Worm (Caenorhabditis elegans) whole organism, late embryonic: ENCODE measurements around the gene F49E11.7.

Experiments
- C08G9.2 ChIP-seq: sonication (generic microtip); optimal IDR thresholded peaks from 2 replicates; lab custom pipeline; 2016; ENCODE audit warnings: mild to moderate bottlenecking, missing genetic modification characterization, moderate library complexity, missing compliant biosample characterization
- T23F11.4 ChIP-seq: fragments of 200-800 bp; sonication (Bioruptor generic); optimal IDR thresholded peaks from 2 replicates; lab custom pipeline; 2018; ENCODE audit warnings: mild to moderate bottlenecking, missing genetic modification characterization, missing compliant biosample characterization
- Y22D7AL.16 ChIP-seq: sonication (generic microtip); optimal IDR thresholded peaks from 2 replicates; lab custom pipeline; 2016; ENCODE audit warnings: missing genetic modification characterization, missing compliant biosample characterization
- ahr-1 ChIP-seq: sonication (generic microtip); optimal IDR thresholded peaks from 2 replicates; lab custom pipeline; 2016; ENCODE audit warnings: missing genetic modification characterization, missing compliant biosample characterization
- ceh-18 ChIP-seq: sonication (generic microtip); optimal IDR thresholded peaks from 2 replicates; lab custom pipeline; 2016; ENCODE audit warnings: missing genetic modification characterization, missing compliant biosample characterization
- ceh-31 ChIP-seq: sonication (generic microtip); optimal IDR thresholded peaks from 2 replicates; lab custom pipeline; 2016; ENCODE audit warnings: missing genetic modification characterization, missing compliant biosample characterization
- ceh-45 ChIP-seq: fragments of 200-800 bp; sonication (Bioruptor generic); IDR thresholded peaks from 2 replicates; pipeline ENCODE4 v1.3.6; 2022; ENCODE audit warnings: missing genetic modification reagents, missing genetic modification characterization, missing compliant biosample characterization
- ceh-6 ChIP-seq: fragments of 200-800 bp; sonication (Bioruptor generic); optimal IDR thresholded peaks from 2 replicates; lab custom pipeline; 2018; ENCODE audit warnings: mild to moderate bottlenecking, missing genetic modification characterization, missing compliant biosample characterization
- ceh-9 ChIP-seq: sonication (generic microtip); optimal IDR thresholded peaks from 2 replicates; lab custom pipeline; 2016; ENCODE audit warnings: mild to moderate bottlenecking, missing genetic modification characterization, inconsistent platforms, missing compliant biosample characterization
- che-1 ChIP-seq: sonication (generic microtip); optimal IDR thresholded peaks from 2 replicates; lab custom pipeline; 2016; ENCODE audit warnings: mild to moderate bottlenecking, missing genetic modification characterization, missing compliant biosample characterization
- dmd-4 ChIP-seq: sonication (generic microtip); optimal IDR thresholded peaks from 2 replicates; lab custom pipeline; 2016; ENCODE audit warnings: borderline replicate concordance, missing genetic modification characterization, missing compliant biosample characterization
- dve-1 ChIP-seq: sonication (generic microtip); optimal IDR thresholded peaks from 2 replicates; lab custom pipeline; 2017; ENCODE audit warnings: antibody characterized with exemption, mild to moderate bottlenecking, missing genetic modification characterization, missing compliant biosample characterization
- ets-4 ChIP-seq: sonication (generic microtip); optimal IDR thresholded peaks from 2 replicates; lab custom pipeline; 2016; ENCODE audit warnings: missing genetic modification characterization, missing compliant biosample characterization
- eyg-1 ChIP-seq: sonication (generic microtip); optimal IDR thresholded peaks from 2 replicates; lab custom pipeline; 2016; ENCODE audit warnings: missing genotype, missing genetic modification characterization, missing compliant biosample characterization
- fax-1 ChIP-seq: sonication (generic microtip); optimal IDR thresholded peaks from 2 replicates; lab custom pipeline; 2016; ENCODE audit warnings: missing genotype, missing genetic modification characterization, missing compliant biosample characterization
- fkh-6 ChIP-seq: sonication (generic microtip); optimal IDR thresholded peaks from 2 replicates; lab custom pipeline; 2016; ENCODE audit warnings: missing genetic modification characterization, missing compliant biosample characterization
- hlh-6 ChIP-seq: sonication (generic microtip); optimal IDR thresholded peaks from 2 replicates; lab custom pipeline; 2016; ENCODE audit warnings: missing genotype, missing genetic modification characterization, missing compliant biosample characterization
- hlh-8 ChIP-seq: sonication (generic microtip); optimal IDR thresholded peaks from 2 replicates; lab custom pipeline; 2016; ENCODE audit warnings: missing genotype, missing genetic modification characterization, missing compliant biosample characterization
- lim-6 ChIP-seq: sonication (generic microtip); optimal IDR thresholded peaks from 2 replicates; lab custom pipeline; 2016; ENCODE audit warnings: missing genetic modification characterization, missing compliant biosample characterization
- lin-11 ChIP-seq: fragments of 200-800 bp; sonication (Bioruptor generic); optimal IDR thresholded peaks from 2 replicates; lab custom pipeline; 2018; ENCODE audit warnings: mild to moderate bottlenecking, missing genetic modification characterization, missing compliant biosample characterization
- madf-2 ChIP-seq: sonication (generic microtip); optimal IDR thresholded peaks from 2 replicates; lab custom pipeline; 2017; ENCODE audit warnings: missing genetic modification characterization, missing compliant biosample characterization
- npax-4 ChIP-seq: sonication (generic microtip); optimal IDR thresholded peaks from 2 replicates; lab custom pipeline; 2016; ENCODE audit warnings: missing genetic modification characterization, missing compliant biosample characterization
- odd-2 ChIP-seq: sonication (generic microtip); optimal IDR thresholded peaks from 2 replicates; lab custom pipeline; 2017; ENCODE audit warnings: antibody characterized with exemption, mild to moderate bottlenecking, missing genetic modification characterization, missing compliant biosample characterization
- pag-3 ChIP-seq: sonication (generic microtip); optimal IDR thresholded peaks from 2 replicates; lab custom pipeline; 2016; ENCODE audit warnings: missing compliant biosample characterization, missing genetic modification characterization, borderline replicate concordance
- pqm-1 ChIP-seq: sonication (generic microtip); optimal IDR thresholded peaks from 2 replicates; lab custom pipeline; 2016; ENCODE audit warnings: missing genetic modification characterization, missing compliant biosample characterization
- pros-1 ChIP-seq: fragments of 150-350 bp; optimal IDR thresholded peaks from 2 replicates; lab custom pipeline; 2014; ENCODE audit warnings: missing biosample characterization, missing genetic modification reagents, missing genetic modification characterization
- ref-2 ChIP-seq: sonication (generic microtip); optimal IDR thresholded peaks from 2 replicates; lab custom pipeline; 2016; ENCODE audit warnings: missing genetic modification characterization, missing compliant biosample characterization
- rnt-1 ChIP-seq: sonication (generic microtip); optimal IDR thresholded peaks from 2 replicates; lab custom pipeline; 2016; ENCODE audit warnings: missing genetic modification characterization, missing compliant biosample characterization
- sox-4 ChIP-seq: sonication (generic microtip); optimal IDR thresholded peaks from 2 replicates; lab custom pipeline; 2017; ENCODE audit warnings: mild to moderate bottlenecking, missing genetic modification characterization, inconsistent platforms, missing compliant biosample characterization
- syd-9 ChIP-seq: sonication (generic microtip); optimal IDR thresholded peaks from 2 replicates; lab custom pipeline; 2016; ENCODE audit warnings: mild to moderate bottlenecking, missing genetic modification characterization, moderate library complexity, missing compliant biosample characterization
- tbx-2 ChIP-seq: sonication (generic microtip); optimal IDR thresholded peaks from 2 replicates; lab custom pipeline; 2016; ENCODE audit warnings: missing genetic modification characterization, missing compliant biosample characterization
- tbx-7 ChIP-seq: sonication (generic microtip); optimal IDR thresholded peaks from 2 replicates; lab custom pipeline; 2016; ENCODE audit warnings: missing genotype, missing genetic modification characterization, missing compliant biosample characterization
- unc-3 ChIP-seq, 2 experiments: fragments of 200-800 bp in 1 of 2; sonication (Bioruptor generic) in 1 of 2; sonication (generic microtip) in 1 of 2; conservative IDR thresholded peaks in 1 of 2; optimal IDR thresholded peaks in 1 of 2; 2 replicates each; pipeline versions ENCODE4 v1.3.6 to Lab custom; 2016 to 2022; ENCODE audit warnings: missing compliant biosample characterization in 2 of 2, missing genetic modification characterization in 2 of 2, missing genetic modification reagents in 1 of 2
- unc-42 ChIP-seq: sonication (generic microtip); optimal IDR thresholded peaks from 2 replicates; lab custom pipeline; 2016; ENCODE audit warnings: missing genotype, missing genetic modification characterization, missing compliant biosample characterization
- unc-55 ChIP-seq: sonication (generic microtip); optimal IDR thresholded peaks from 2 replicates; lab custom pipeline; 2017; ENCODE audit warnings: missing biosample characterization, missing genetic modification reagents, missing genetic modification characterization
- ztf-16 ChIP-seq: sonication (generic microtip); optimal IDR thresholded peaks from 2 replicates; lab custom pipeline; 2017; ENCODE audit warnings: missing genetic modification characterization, missing compliant biosample characterization

The F49E11.7 gene

ce11 chrIV:13070142-13070541 lies 17.5 kb downstream of the F49E11.7 start, which contains the start of gene scl-7:
scl-7 (plus strand) TSS chrIV:13070442.
- TF ChIP-seq ets-4 (tag; lab: Kevin White, UChicago) (no peak), ceh-6 (GFP tag; lab: Kevin White, UChicago) (no peak), fkh-6 (tag; lab: Kevin White, UChicago) (no peak), lin-11 (tag; lab: Kevin White, UChicago) (no peak), T23F11.4 (GFP tag; lab: Kevin White, UChicago) (no peak), pros-1 (no peak), npax-4 (tag; lab: Kevin White, UChicago) (no peak), hlh-8 (tag; lab: Kevin White, UChicago) (no peak), dmd-4 (tag; lab: Kevin White, UChicago) (no peak), ceh-31 (no peak), unc-3 (GFP tag; conservative IDR thresholded peaks at IDR 0.05; lab: Robert Waterston, UW) (no peak), unc-3 (tag; optimal IDR thresholded peaks at IDR 0.05; lab: Kevin White, UChicago) (no peak), C08G9.2 (tag; lab: Kevin White, UChicago) (no peak), ahr-1 (tag; lab: Kevin White, UChicago) (no peak), tbx-2 (tag; lab: Kevin White, UChicago) (no peak), unc-42 (tag; lab: Kevin White, UChicago) (no peak), Y22D7AL.16 (tag; lab: Kevin White, UChicago) (no peak), rnt-1 (tag; lab: Kevin White, UChicago) (no peak), lim-6 (no peak)
- TF ChIP-seq, all 69 proteins: peak for 0

ce11 chrIV:13071445-13071844 lies 18.8 kb downstream of the F49E11.7 start, which contains the start of gene scl-8:
scl-8 (plus strand) TSS chrIV:13071745.
- TF ChIP-seq ceh-45 (GFP tag; lab: Robert Waterston, UW), result no peak
- TF ChIP-seq hlh-8 (tag; lab: Kevin White, UChicago), result no peak
- no peak for TF ChIP-seq tbx-7 (tag; lab: Kevin White, UChicago)
- TF ChIP-seq, all 69 proteins: peak for 0

- TF ChIP-seq syd-9 (no peak), odd-2 (tag; lab: Kevin White, UChicago) (no peak), fkh-6 (tag; lab: Kevin White, UChicago) (no peak), ceh-18 (tag; lab: Kevin White, UChicago) (no peak), lin-11 (tag; lab: Kevin White, UChicago) (no peak), eyg-1 (no peak), madf-2 (tag; lab: Kevin White, UChicago) (no peak), ztf-16 (tag; lab: Kevin White, UChicago) (no peak), unc-42 (tag; lab: Kevin White, UChicago) (no peak), ceh-9 (tag; lab: Kevin White, UChicago) (no peak), unc-55 (GFP tag; lab: Kevin White, UChicago) (no peak), sox-4 (tag; lab: Kevin White, UChicago) (no peak), che-1 (no peak), hlh-6 (tag; lab: Kevin White, UChicago) (no peak), ref-2 (tag; lab: Kevin White, UChicago) (no peak), dve-1 (tag; lab: Kevin White, UChicago) (no peak), pqm-1 (tag; lab: Kevin White, UChicago) (no peak)
Observed at ce11 chrIV:13075625-13076252, 23.1 kb downstream of the F49E11.7 start.

- TF ChIP-seq pag-3 (tag; lab: Kevin White, UChicago) (no peak), fax-1 (tag; lab: Kevin White, UChicago) (no peak)
Observed at ce11 chrIV:13076620-13077019, 24.0 kb downstream of the F49E11.7 start, which contains the start of gene C39E9.7. C39E9.7 (minus strand) TSS chrIV:13076720.
